Worm (Caenorhabditis elegans) whole organism, L4 larva: ENCODE measurements around the gene dpf-2.

Experiments used
- F10B5.3 ChIP-seq: sonication (generic microtip); optimal IDR thresholded peaks from 2 replicates; lab custom pipeline; 2016; ENCODE audit warnings: mild to moderate bottlenecking, missing genetic modification characterization, missing compliant biosample characterization
- R02D3.7 ChIP-seq: fragments of 150-350 bp; sonication (generic microtip); optimal IDR thresholded peaks from 3 replicates; lab custom pipeline; 2014; ENCODE audit warnings: missing biosample characterization, missing genetic modification characterization
- T20F7.1 ChIP-seq: fragments of 200-800 bp; sonication (Bioruptor generic); optimal IDR thresholded peaks from 2 replicates; lab custom pipeline; 2018; ENCODE audit warnings: mild to moderate bottlenecking, missing genetic modification characterization, missing compliant biosample characterization
- T26A8.4 ChIP-seq: fragments of 200-800 bp; sonication (Bioruptor generic); IDR thresholded peaks from 2 replicates; pipeline ENCODE4 v1.3.6; 2022; ENCODE audit warnings: missing genetic modification characterization, missing compliant biosample characterization
- Y48G9A.11 ChIP-seq: fragments of 200-800 bp; sonication (Bioruptor generic); IDR thresholded peaks from 2 replicates; pipeline ENCODE4 v1.3.6; 2022; ENCODE audit warnings: missing genetic modification reagents, missing genetic modification characterization, missing compliant biosample characterization
- Y75B8A.6 ChIP-seq: fragments of 200-800 bp; sonication (Bioruptor generic); IDR thresholded peaks from 2 replicates; pipeline ENCODE4 v1.3.6; 2022; ENCODE audit warnings: missing genetic modification reagents, missing genetic modification characterization, missing compliant biosample characterization
- ZK546.5 ChIP-seq, 2 experiments: sonication (generic microtip); optimal IDR thresholded peaks; 2 replicates each; lab custom pipeline; 2017; ENCODE audit warnings: missing biosample characterization in 2 of 2, missing genetic modification characterization in 2 of 2
- arid-1 ChIP-seq: fragments of 200-800 bp; sonication (Bioruptor generic); conservative IDR thresholded peaks from 2 replicates; pipeline ENCODE4 v1.3.6; 2022; ENCODE audit warnings: missing genetic modification reagents, missing genetic modification characterization, missing compliant biosample characterization
- ceh-32 ChIP-seq: sonication (generic microtip); optimal IDR thresholded peaks from 2 replicates; lab custom pipeline; 2016; ENCODE audit warnings: mild to moderate bottlenecking, missing genetic modification characterization, missing compliant biosample characterization; ENCODE audit not compliant: poor library complexity
- cey-2 ChIP-seq: sonication (generic microtip); optimal IDR thresholded peaks from 3 replicates; lab custom pipeline; 2017; ENCODE audit warnings: missing genetic modification characterization, mild to moderate bottlenecking, missing compliant biosample characterization, antibody characterized with exemption, borderline replicate concordance; ENCODE audit not compliant: insufficient read depth
- daf-12 ChIP-seq: fragments of 150-350 bp; optimal IDR thresholded peaks from 2 replicates; lab custom pipeline; 2014; ENCODE audit warnings: missing biosample characterization, missing genetic modification reagents, missing genetic modification characterization
- daf-16 ChIP-seq, 3 experiments: sonication (generic microtip); optimal IDR thresholded peaks; 2 replicates each; lab custom pipeline; 2016 to 2017; ENCODE audit warnings: missing genetic modification characterization in 3 of 3, missing genetic modification reagents in 3 of 3, mild to moderate bottlenecking in 2 of 3, missing compliant biosample characterization in 2 of 3, missing biosample characterization in 1 of 3, moderate library complexity in 1 of 3
- dmd-6 ChIP-seq: fragments of 200-800 bp; sonication (Bioruptor generic); IDR thresholded peaks from 2 replicates; pipeline ENCODE4 v1.3.6; 2022; ENCODE audit warnings: missing genetic modification reagents, missing genetic modification characterization, missing compliant biosample characterization
- duxl-1 ChIP-seq: sonication (generic microtip); optimal IDR thresholded peaks from 2 replicates; lab custom pipeline; 2016; ENCODE audit warnings: mild to moderate bottlenecking, missing genetic modification characterization, moderate library complexity, missing compliant biosample characterization; ENCODE audit not compliant: poor library complexity
- dve-1 ChIP-seq: sonication (generic microtip); optimal IDR thresholded peaks from 2 replicates; lab custom pipeline; 2017; ENCODE audit warnings: antibody characterized with exemption, mild to moderate bottlenecking, missing genetic modification characterization, missing compliant biosample characterization; ENCODE audit not compliant: insufficient read depth
- hif-1 ChIP-seq, 2 experiments: sonication (generic microtip); optimal IDR thresholded peaks; 2 replicates each; lab custom pipeline; 2016 to 2017; ENCODE audit warnings: missing compliant biosample characterization in 2 of 2, missing genetic modification characterization in 2 of 2, missing genetic modification reagents in 2 of 2, missing genotype in 2 of 2, mild to moderate bottlenecking in 1 of 2
- hlh-11 ChIP-seq: fragments of 200-800 bp; sonication (Bioruptor generic); optimal IDR thresholded peaks from 2 replicates; lab custom pipeline; 2018; ENCODE audit warnings: mild to moderate bottlenecking, missing genetic modification characterization, missing compliant biosample characterization
- hlh-30 ChIP-seq: sonication (generic microtip); optimal IDR thresholded peaks from 2 replicates; lab custom pipeline; 2017; ENCODE audit warnings: antibody characterized with exemption, mild to moderate bottlenecking, missing genetic modification characterization, missing compliant biosample characterization; ENCODE audit not compliant: insufficient read depth
- lin-1 ChIP-seq: fragments of 200-800 bp; sonication (Bioruptor generic); IDR thresholded peaks from 2 replicates; pipeline ENCODE4 v1.3.6; 2022; ENCODE audit warnings: missing genetic modification reagents, missing genetic modification characterization, missing compliant biosample characterization
- lin-13 ChIP-seq: fragments of 150-350 bp; optimal IDR thresholded peaks from 2 replicates; lab custom pipeline; 2014; ENCODE audit warnings: missing biosample characterization, missing genetic modification reagents, missing genetic modification characterization
- lin-38 ChIP-seq: fragments of 200-800 bp; sonication (Bioruptor generic); IDR thresholded peaks from 2 replicates; pipeline ENCODE4 v1.3.6; 2022; ENCODE audit warnings: missing genetic modification reagents, missing genetic modification characterization, missing compliant biosample characterization
- madf-5 ChIP-seq, 2 experiments: fragments of 200-800 bp; sonication (Bioruptor generic); IDR thresholded peaks; 2 replicates each; pipeline ENCODE4 v1.3.6; 2022; ENCODE audit warnings: missing compliant biosample characterization in 2 of 2, missing genetic modification characterization in 2 of 2
- madf-9 ChIP-seq: fragments of 200-800 bp; sonication (Bioruptor generic); conservative IDR thresholded peaks from 2 replicates; pipeline ENCODE4 v1.3.6; 2022; ENCODE audit warnings: missing genetic modification reagents, missing genetic modification characterization, missing compliant biosample characterization
- mdl-1 ChIP-seq, 2 experiments: fragments of 150-350 bp in 1 of 2; sonication (generic microtip) in 1 of 2; optimal IDR thresholded peaks; 2 replicates each; lab custom pipeline; 2014 to 2017; ENCODE audit warnings: missing biosample characterization in 2 of 2, missing genetic modification characterization in 2 of 2
- mdt-29 ChIP-seq: fragments of 200-800 bp; sonication (Bioruptor generic); IDR thresholded peaks from 2 replicates; pipeline ENCODE4 v1.3.6; 2022; ENCODE audit warnings: missing genetic modification reagents, missing genetic modification characterization, missing compliant biosample characterization
- mep-1 ChIP-seq: fragments of 150-350 bp; sonication (generic microtip); optimal IDR thresholded peaks from 3 replicates; lab custom pipeline; 2014; ENCODE audit warnings: missing biosample characterization, missing genetic modification characterization
- mxl-2 ChIP-seq: fragments of 200-800 bp; sonication (Bioruptor generic); conservative IDR thresholded peaks from 2 replicates; pipeline ENCODE4 v1.3.6; 2022; ENCODE audit warnings: missing genetic modification reagents, missing genetic modification characterization, missing compliant biosample characterization
- mxl-3 ChIP-seq: fragments of 200-800 bp; sonication (Bioruptor generic); optimal IDR thresholded peaks from 2 replicates; lab custom pipeline; 2018; ENCODE audit warnings: mild to moderate bottlenecking, missing genetic modification characterization, missing compliant biosample characterization
- nhr-10 ChIP-seq: fragments of 150-350 bp; optimal IDR thresholded peaks from 2 replicates; lab custom pipeline; 2014; ENCODE audit warnings: missing biosample characterization, missing genetic modification characterization
- nhr-237 ChIP-seq: sonication (generic microtip); optimal IDR thresholded peaks from 2 replicates; lab custom pipeline; 2017; ENCODE audit warnings: missing biosample characterization, missing genetic modification characterization
- nhr-28 ChIP-seq: fragments of 150-350 bp; optimal IDR thresholded peaks from 2 replicates; lab custom pipeline; 2014; ENCODE audit warnings: missing biosample characterization, missing genetic modification characterization
- nhr-77 ChIP-seq: fragments of 150-350 bp; optimal IDR thresholded peaks from 2 replicates; lab custom pipeline; 2014; ENCODE audit warnings: missing biosample characterization, missing genetic modification characterization
- php-3 ChIP-seq: fragments of 200-800 bp; sonication (Bioruptor generic); IDR thresholded peaks from 2 replicates; pipeline ENCODE4 v1.3.6; 2022; ENCODE audit warnings: missing genetic modification reagents, missing genetic modification characterization, missing compliant biosample characterization
- pqm-1 ChIP-seq: sonication (generic microtip); optimal IDR thresholded peaks from 2 replicates; lab custom pipeline; 2017; ENCODE audit warnings: missing biosample characterization, missing genetic modification characterization
- rbr-2 ChIP-seq: sonication (generic microtip); optimal IDR thresholded peaks from 2 replicates; lab custom pipeline; 2016; ENCODE audit warnings: missing genotype, missing genetic modification characterization, missing compliant biosample characterization
- spr-3 ChIP-seq: fragments of 200-800 bp; sonication (Bioruptor generic); optimal IDR thresholded peaks from 2 replicates; lab custom pipeline; 2018; ENCODE audit warnings: mild to moderate bottlenecking, missing genetic modification characterization, missing compliant biosample characterization
- unc-130 ChIP-seq: sonication (generic microtip); optimal IDR thresholded peaks from 2 replicates; lab custom pipeline; 2016; ENCODE audit warnings: missing genetic modification reagents, missing genetic modification characterization, missing compliant biosample characterization
- unc-62 ChIP-seq, 3 experiments: fragments of 150-350 bp in 1 of 3; sonication (generic microtip); optimal IDR thresholded peaks in 2 of 3; peaks in 1 of 3; 1 replicate in 1 of 3; 2 replicates in 2 of 3; lab custom pipeline; 2014 to 2017; ENCODE audit warnings: missing biosample characterization in 3 of 3, missing genetic modification characterization in 3 of 3, missing genetic modification reagents in 3 of 3, missing genotype in 1 of 3
- ztf-7 ChIP-seq: fragments of 150-350 bp; optimal IDR thresholded peaks from 2 replicates; lab custom pipeline; 2014; ENCODE audit warnings: missing biosample characterization, missing genetic modification characterization

dpf-2 gene

DNA sequence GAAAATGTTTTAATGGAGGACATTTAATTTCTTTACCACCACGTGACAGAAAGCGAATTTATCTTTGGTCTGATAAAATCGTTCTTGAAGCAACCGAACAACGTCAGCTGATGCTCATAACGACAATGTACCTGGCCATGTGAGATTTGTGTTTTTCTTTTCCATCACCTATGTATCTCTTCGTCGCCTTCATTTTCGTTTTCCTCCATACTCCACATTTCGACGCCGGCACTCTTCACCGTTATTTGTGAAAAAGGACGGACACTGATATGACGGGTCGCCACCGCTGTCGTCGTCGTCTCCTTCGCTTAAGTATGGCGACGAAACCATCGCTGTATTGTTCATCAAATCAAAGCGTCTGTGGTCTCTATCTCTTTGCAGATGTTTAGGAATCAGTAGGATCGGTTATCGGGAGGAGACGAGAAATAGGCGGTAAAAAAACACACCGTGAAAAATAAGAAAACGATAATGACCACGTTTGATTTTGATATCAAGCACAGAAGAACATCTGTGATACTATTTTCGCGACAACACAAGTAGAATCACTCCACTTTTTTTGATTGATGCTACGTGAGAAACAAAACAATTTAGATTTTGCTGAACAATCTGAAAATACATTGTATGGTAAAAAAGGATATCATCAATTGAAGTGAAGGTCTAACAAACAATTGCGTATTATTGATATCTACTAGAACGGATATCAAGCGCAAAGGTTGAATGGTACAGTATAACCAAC lies 44.6 kb upstream of the dpf-2 start (continued):
- TF ChIP-seq madf-5 (GFP tag; IDR thresholded peaks at IDR 0.05; lab: Robert Waterston, UW) (no peak), mdl-1 (tag; optimal IDR thresholded peaks at IDR 0.05; lab: Kevin White, UChicago) (peak in 1 of 2 experiments; percentile 61), T26A8.4 (GFP tag; lab: Robert Waterston, UW) (no peak), hlh-11 (tag; lab: Kevin White, UChicago) (peak; percentile 82), R02D3.7 (no peak)

- TF ChIP-seq lin-13 (GFP tag; lab: Kevin White, UChicago) (no peak), mep-1 (tag; lab: Kevin White, UChicago) (no peak), nhr-28 (tag; lab: Kevin White, UChicago) (peak; percentile 16), daf-16 (GFP tag; optimal IDR thresholded peaks at IDR 0.05; lab: Kevin White, UChicago) (no peak), daf-16 (tag; optimal IDR thresholded peaks at IDR 0.05; lab: Kevin White, UChicago) (peak; percentile 74), dmd-6 (GFP tag; lab: Robert Waterston, UW) (peak; percentile 19; the same call in 1 of the 2 replicates), unc-62 (GFP tag; optimal IDR thresholded peaks at IDR 0.05 in 1 of 2; lab: Kevin White, UChicago) (peak in 1 of 2 experiments; percentile 70), unc-62 (tag; optimal IDR thresholded peaks at IDR 0.05; lab: Kevin White, UChicago) (no peak), dve-1 (tag; lab: Kevin White, UChicago) (peak; percentile 34)
These were observed 44.1 kb upstream of the dpf-2 start for ce11 chrX:14787557-14787932.

DNA sequence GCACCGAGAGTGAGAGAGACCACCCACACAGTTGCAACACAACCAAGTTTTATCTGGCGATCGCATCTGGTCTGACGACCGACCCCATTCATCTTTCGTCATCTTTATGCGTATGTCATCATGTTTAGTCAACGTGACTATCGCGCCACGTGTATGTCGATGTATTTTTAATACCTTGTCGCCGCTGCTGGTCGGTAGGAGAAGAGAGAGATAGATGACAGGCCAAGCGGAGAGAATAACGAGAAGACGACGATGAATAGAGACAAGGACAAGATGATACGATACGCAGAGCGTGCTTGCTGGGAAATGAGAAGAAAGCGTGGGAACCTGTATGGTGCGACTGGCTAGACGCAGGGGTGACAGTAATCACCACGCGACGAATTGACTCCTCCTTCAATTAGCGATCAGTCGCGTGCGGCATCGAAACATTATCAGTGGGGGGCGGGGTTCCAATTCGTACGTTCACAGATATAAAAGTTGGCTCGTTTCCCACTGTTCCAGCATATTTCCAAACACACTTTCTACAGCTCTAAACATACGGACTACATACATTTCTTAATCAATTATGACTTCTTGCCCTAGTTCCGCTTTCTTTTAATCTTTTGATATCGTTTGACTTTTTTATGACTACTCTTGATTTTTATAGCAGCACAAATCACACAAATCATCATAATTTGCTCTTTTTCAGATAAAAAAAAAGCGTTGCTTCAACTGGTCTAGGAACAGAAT lies 41.1 kb upstream of the dpf-2 start, which contains the start of gene tatn-1:
Gene tatn-1, plus strand, starts transcription at position 689 of the 729 bp plus-strand sequence.
- TF ChIP-seq pqm-1 (tag; lab: Kevin White, UChicago), result peak; percentile 51
- peak; percentile 81 for TF ChIP-seq nhr-10
- no peak for TF ChIP-seq R02D3.7
- peak; percentile 90 for TF ChIP-seq hlh-30 (tag; lab: Kevin White, UChicago)
- no peak for TF ChIP-seq ceh-32
- 0 out of 2 replicates have a peak, but pooled peaks have one; percentile 3 for TF ChIP-seq mxl-2 (GFP tag; lab: Robert Waterston, UW)
- peak; percentile 97 for TF ChIP-seq hlh-11 (tag; lab: Kevin White, UChicago)
- no peak for TF ChIP-seq spr-3 (GFP tag; lab: Kevin White, UChicago)
- TF ChIP-seq ZK546.5 (tag; optimal IDR thresholded peaks at IDR 0.05; lab: Kevin White, UChicago), result no peak
- TF ChIP-seq Y75B8A.6, result no peak
- peak; percentile 52 for TF ChIP-seq lin-1 (GFP tag; lab: Robert Waterston, UW)
- TF ChIP-seq mep-1 (tag; lab: Kevin White, UChicago), result peak; percentile 40
- TF ChIP-seq mdt-29 (GFP tag; lab: Robert Waterston, UW), result 0 out of 2 replicates have a peak, but pooled peaks have one; percentile 27
- peak; percentile 94 to 98 for TF ChIP-seq mdl-1 (tag; optimal IDR thresholded peaks at IDR 0.05; lab: Kevin White, UChicago)
- no peak for TF ChIP-seq Y48G9A.11 (GFP tag; lab: Robert Waterston, UW)
- TF ChIP-seq unc-62 (GFP tag; optimal IDR thresholded peaks at IDR 0.05 in 1 of 2; lab: Kevin White, UChicago), result peak; percentile 59 to 100
- no peak for TF ChIP-seq unc-62 (tag; optimal IDR thresholded peaks at IDR 0.05; lab: Kevin White, UChicago)
- peak; percentile 94 for TF ChIP-seq nhr-77 (tag; lab: Kevin White, UChicago)
- no peak for TF ChIP-seq duxl-1 (tag; lab: Kevin White, UChicago)
- TF ChIP-seq rbr-2 (tag; lab: Kevin White, UChicago), result peak; percentile 47
- TF ChIP-seq F10B5.3, result no peak
- TF ChIP-seq T20F7.1 (GFP tag; lab: Kevin White, UChicago), result peak; percentile 52
- TF ChIP-seq dve-1 (tag; lab: Kevin White, UChicago), result peak; percentile 86
- TF ChIP-seq daf-12 (tag; lab: Kevin White, UChicago), result no peak
- TF ChIP-seq daf-16 (GFP tag; optimal IDR thresholded peaks at IDR 0.05; lab: Kevin White, UChicago), result peak in 1 of 2 experiments; percentile 56
- TF ChIP-seq daf-16 (tag; optimal IDR thresholded peaks at IDR 0.05; lab: Kevin White, UChicago), result peak; percentile 81
- 0 out of 2 replicates have a peak, but pooled peaks have one; percentile 11 for TF ChIP-seq arid-1 (GFP tag; lab: Robert Waterston, UW)
- TF ChIP-seq cey-2 (tag; lab: Kevin White, UChicago), result peak; percentile 84
- peak; percentile 83 for TF ChIP-seq nhr-28 (tag; lab: Kevin White, UChicago)
- TF ChIP-seq unc-130 (GFP tag; lab: Kevin White, UChicago), result no peak
- TF ChIP-seq madf-9 (GFP tag; lab: Robert Waterston, UW), result peak; percentile 32; the same call in 1 of the 2 replicates
- peak; percentile 99 for TF ChIP-seq mxl-3 (GFP tag; lab: Kevin White, UChicago)
- peak; percentile 30 for TF ChIP-seq lin-13 (GFP tag; lab: Kevin White, UChicago)
- no peak for TF ChIP-seq nhr-237 (tag; lab: Kevin White, UChicago)
- peak; percentile 40 to 88 for TF ChIP-seq hif-1 (tag; optimal IDR thresholded peaks at IDR 0.05; lab: Kevin White, UChicago)
- peak; percentile 39 for TF ChIP-seq ztf-7 (tag; lab: Kevin White, UChicago)
- peak; percentile 87; the same call in 1 of the 2 replicates for TF ChIP-seq php-3 (GFP tag; lab: Robert Waterston, UW)
- peak; percentile 35 for TF ChIP-seq lin-38 (GFP tag; lab: Robert Waterston, UW)
